Fruit fly (Drosophila melanogaster): ENCODE results near the gene C3G.

The C3G gene

DNA sequence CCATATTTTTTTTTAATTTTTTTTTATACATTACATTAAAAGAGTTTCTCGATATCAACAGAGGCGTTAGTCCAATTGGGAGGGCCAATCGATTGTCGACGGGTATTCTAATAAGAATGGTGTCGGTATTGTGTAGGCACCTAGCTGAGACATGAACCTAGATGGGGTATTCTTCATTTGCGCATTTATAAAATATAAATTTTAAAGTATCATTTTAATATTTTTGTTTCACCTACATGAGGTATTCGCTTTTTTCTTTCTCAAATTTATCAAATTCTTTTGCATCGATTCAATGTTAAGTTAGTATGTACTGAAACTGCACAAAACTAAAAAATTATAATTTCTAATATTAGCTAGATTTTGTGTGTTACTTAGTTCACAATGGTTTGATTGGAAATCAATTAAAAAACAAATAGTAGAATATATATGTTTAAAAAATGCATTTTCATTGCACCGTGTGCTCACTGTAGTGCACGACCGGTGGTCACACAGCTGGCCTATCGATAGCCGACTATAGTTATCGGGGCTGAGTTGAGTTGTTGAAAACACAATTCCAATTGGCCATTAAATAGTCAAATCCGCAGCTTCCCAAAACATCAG lies 40.5 kb upstream of the C3G start, which contains the start of the genes CG14435 and Tmf (continued):
- TF ChIP-seq Mes4 (GFP tag; optimal IDR thresholded peaks at IDR 0.05) (peak; percentile 33), CG12071 (GFP tag; optimal IDR thresholded peaks at IDR 0.05) (no peak), Sin3A (optimal IDR thresholded peaks at IDR 0.05) (peak; percentile 34), Ptx1 (GFP tag; IDR thresholded peaks at IDR 0.05) (peak; percentile 90), Doc3 (GFP tag; IDR thresholded peaks at IDR 0.05; ENCODE audit: partially characterized antibody) (no peak), tgo (GFP tag; IDR thresholded peaks at IDR 0.05) (peak; percentile 86), fd3F (GFP tag; optimal IDR thresholded peaks at IDR 0.05) (peak; percentile 83), vvl (GFP tag; IDR thresholded peaks at IDR 0.05) (peak; percentile 83), CG7839 (tag; optimal IDR thresholded peaks at IDR 0.05) (peak; percentile 88), Six4 (GFP tag; optimal IDR thresholded peaks at IDR 0.05) (peak; percentile 48), CG42726 (GFP tag; IDR thresholded peaks at IDR 0.05; ENCODE audit: partially characterized antibody) (0 out of 2 replicates have a peak, but pooled peaks have one; percentile 20), Ada2b (GFP tag; IDR thresholded peaks at IDR 0.05) (peak; percentile 84), CG13624 (GFP tag; optimal IDR thresholded peaks at IDR 0.05) (peak; percentile 52), Hand (GFP tag; optimal IDR thresholded peaks at IDR 0.05) (no peak), MESR4 (GFP tag; optimal IDR thresholded peaks at IDR 0.05) (no peak), al (GFP tag; IDR thresholded peaks at IDR 0.05) (peak; percentile 84), Dll (GFP tag; IDR thresholded peaks at IDR 0.05; ENCODE audit: partially characterized antibody) (peak; percentile 66), Dref (GFP tag; IDR thresholded peaks at IDR 0.05) (peak; percentile 75), D19B (GFP tag; optimal IDR thresholded peaks at IDR 0.05) (peak; percentile 69), CG7987 (GFP tag; optimal IDR thresholded peaks at IDR 0.05) (peak; percentile 2), CG16813 (GFP tag; IDR thresholded peaks at IDR 0.05; ENCODE audit: partially characterized antibody) (peak; percentile 47; the same call in 1 of the 3 replicates), ssp (GFP tag; IDR thresholded peaks at IDR 0.05) (peak; percentile 85), CG10462 (GFP tag; optimal IDR thresholded peaks at IDR 0.05) (peak; percentile 58), Scr (GFP tag; IDR thresholded peaks at IDR 0.05; ENCODE audit: partially characterized antibody) (peak; percentile 64), luna (GFP tag; optimal IDR thresholded peaks at IDR 0.05) (no peak), gcm2 (GFP tag; optimal IDR thresholded peaks at IDR 0.05) (no peak), chm (GFP tag; IDR thresholded peaks at IDR 0.05) (0 out of 2 replicates have a peak, but pooled peaks have one; percentile 37), pzg (GFP tag; optimal IDR thresholded peaks at IDR 0.05) (peak; percentile 46), MBD-R2 (GFP tag; IDR thresholded peaks at IDR 0.05) (peak; percentile 68), ind (GFP tag; optimal IDR thresholded peaks at IDR 0.05) (peak; percentile 82), Bdp1 (GFP tag; optimal IDR thresholded peaks at IDR 0.05) (peak; percentile 50), Nf-YB (GFP tag; optimal IDR thresholded peaks at IDR 0.05) (peak; percentile 63), HLH3B (GFP tag; IDR thresholded peaks at IDR 0.05) (peak; percentile 82), br (optimal IDR thresholded peaks at IDR 0.05) (no peak), inv (GFP tag; IDR thresholded peaks at IDR 0.05; ENCODE audit: partially characterized antibody) (no peak), CG3838 (GFP tag; optimal IDR thresholded peaks at IDR 0.05) (peak; percentile 18), CG3281 (GFP tag; optimal IDR thresholded peaks at IDR 0.05) (peak; percentile 83), nerfin-2 (GFP tag; IDR thresholded peaks at IDR 0.05; ENCODE audit: partially characterized antibody) (no peak; the same call in 1 of the 2 replicates), E2f2 (GFP tag; IDR thresholded peaks at IDR 0.05) (peak; percentile 62), CG14710 (tag; optimal IDR thresholded peaks at IDR 0.05) (peak; percentile 91), CG17829 (tag; optimal IDR thresholded peaks at IDR 0.05) (peak; percentile 83), Lim3 (GFP tag; IDR thresholded peaks at IDR 0.05) (peak; percentile 69; the same call in 1 of the 2 replicates), en (GFP tag; optimal IDR thresholded peaks at IDR 0.05) (no peak), CG34422 (GFP tag; IDR thresholded peaks at IDR 0.05) (peak; percentile 92), NC2α (GFP tag; optimal IDR thresholded peaks at IDR 0.05) (no peak), CG13287 (GFP tag; IDR thresholded peaks at IDR 0.05; ENCODE audit: partially characterized antibody) (peak; percentile 55), zen (tag; optimal IDR thresholded peaks at IDR 0.05) (peak; percentile 79), CG3847 (GFP tag; IDR thresholded peaks at IDR 0.05) (peak; percentile 85), Side (GFP tag; optimal IDR thresholded peaks at IDR 0.05) (peak; percentile 1), CG5953 (GFP tag; IDR thresholded peaks at IDR 0.05) (peak; percentile 50; the same call in 1 of the 2 replicates)

Data from whole organism, embryonic.